Fruit fly (Drosophila melanogaster): ENCODE results near the gene Uch.

dm6 chr2L:2196590-2197474 is 17.2 kb downstream of the Uch start:
- peak; percentile 32 for TF ChIP-seq CG14711 (tag; optimal IDR thresholded peaks at IDR 0.05)
- TF ChIP-seq ovo (GFP tag; optimal IDR thresholded peaks at IDR 0.05): peak; percentile 94
- no peak for TF ChIP-seq CG7045 (GFP tag; optimal IDR thresholded peaks at IDR 0.05)
- peak; percentile 67 for TF ChIP-seq kay (GFP tag; ENCODE audit: borderline replicate concordance)
- TF ChIP-seq pad (GFP tag; optimal IDR thresholded peaks at IDR 0.05): peak; percentile 97
